Fruit fly (Drosophila melanogaster) whole organism: ENCODE results near the gene CG14327.
A peak's percentile ranks its signal among the peaks of the same experiment; 100 is the strongest.

Experiments
- CG8478 ChIP-seq: fragments of >200 bp; optimal IDR thresholded peaks from 2 replicates; lab custom pipeline; 2018; ENCODE audit warnings: inconsistent platforms
- Dll ChIP-seq: fragments of >200 bp; optimal IDR thresholded peaks from 2 replicates; lab custom pipeline; 2017
- EcR ChIP-seq, 2 experiments: fragments of >200 bp; optimal IDR thresholded peaks; 2 replicates each; lab custom pipeline; 2017; ENCODE audit warnings: missing biosample characterization in 2 of 2, missing genetic modification characterization in 2 of 2, missing genetic modification reagents in 2 of 2
- pan ChIP-seq: fragments of >200 bp; optimal IDR thresholded peaks from 2 replicates; lab custom pipeline; 2017
- psq ChIP-seq: fragments of >200 bp; optimal IDR thresholded peaks from 2 replicates; lab custom pipeline; 2017
- usp ChIP-seq: fragments of >200 bp; optimal IDR thresholded peaks from 2 replicates; lab custom pipeline; 2017; ENCODE audit warnings: missing biosample characterization, missing genetic modification characterization, mixed read lengths

Gene CG14327

DNA sequence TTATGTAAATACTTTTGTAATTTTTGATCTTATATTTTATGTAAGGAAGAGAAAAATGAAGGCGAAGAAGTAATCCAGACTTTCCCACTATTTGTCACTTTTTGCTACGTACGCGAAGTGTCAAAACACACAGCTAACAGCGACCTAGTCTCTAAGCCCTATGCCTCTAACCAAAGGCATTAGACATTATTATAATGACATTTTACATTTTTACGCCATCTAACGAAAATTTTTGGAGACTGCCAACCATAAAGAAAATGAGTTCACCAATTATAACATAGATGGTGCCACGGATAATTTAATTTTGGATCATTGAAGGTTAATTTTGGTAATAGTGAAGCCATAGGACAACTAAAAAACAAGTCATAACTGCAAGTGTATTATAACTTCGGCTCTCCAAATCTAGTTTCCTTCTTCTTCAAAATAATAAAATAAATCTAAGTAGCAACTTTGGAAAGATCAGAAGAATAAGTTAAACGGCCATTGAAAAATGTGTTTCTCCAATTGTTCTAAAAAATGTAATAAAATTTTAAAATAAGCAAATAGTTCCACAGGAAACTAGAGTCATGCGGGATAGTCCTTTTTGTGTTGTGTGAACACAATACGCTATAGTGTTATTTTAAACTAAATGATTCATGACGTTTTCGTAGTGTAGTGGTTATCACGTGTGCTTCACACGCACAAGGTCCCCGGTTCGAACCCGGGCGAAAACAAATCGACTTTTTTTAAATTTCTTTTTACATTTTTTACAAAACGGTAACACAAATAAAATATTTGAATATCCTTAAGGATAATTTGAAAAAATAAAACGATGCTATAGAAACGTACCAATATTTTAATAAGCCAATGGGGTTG lies 3.8 kb downstream of the CG14327 start:
- TF ChIP-seq usp (GFP tag; lab: Kevin White, UChicago) (no peak), psq (no peak), EcR (GFP tag; optimal IDR thresholded peaks at IDR 0.05; lab: Kevin White, UChicago) (no peak), pan (lab: Kevin White, UChicago) (no peak), Dll (lab: Kevin White, UChicago) (no peak), CG8478 (lab: Kevin White, UChicago) (no peak)

DNA sequence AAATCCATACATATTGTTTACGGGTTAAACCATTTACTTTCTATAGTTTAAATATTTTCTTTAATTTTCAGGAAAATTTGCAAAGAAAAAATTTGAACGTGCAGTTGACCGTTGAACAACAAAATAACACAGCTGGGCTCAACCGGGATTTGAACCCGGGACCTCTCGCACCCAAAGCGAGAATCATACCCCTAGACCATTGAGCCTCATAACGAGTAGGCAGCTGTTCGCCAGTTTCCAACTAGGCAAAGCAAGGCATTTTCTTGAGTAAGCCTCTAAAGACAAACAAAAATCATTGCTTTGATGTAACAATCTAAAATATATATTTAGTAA lies 4.4 kb downstream of the CG14327 start:
- TF ChIP-seq Dll (lab: Kevin White, UChicago) (no peak), psq (no peak), CG8478 (lab: Kevin White, UChicago) (no peak), pan (lab: Kevin White, UChicago) (no peak), usp (GFP tag; lab: Kevin White, UChicago) (no peak), EcR (GFP tag; optimal IDR thresholded peaks at IDR 0.05; lab: Kevin White, UChicago) (no peak)

dm6 chr3R:17618699-17619150 lies 5.2 kb downstream of the CG14327 start, which contains the start of the genes CG14324 and CG14326:
Gene CG14324 (minus strand): TSS chr3R:17618799.
Gene CG14326 (plus strand): TSS chr3R:17619100.
- TF ChIP-seq EcR (GFP tag; optimal IDR thresholded peaks at IDR 0.05; lab: Kevin White, UChicago) (peak in 1 of 2 experiments; percentile 13), psq (no peak)

dm6 chr3R:17619726-17620282 lies 6.3 kb downstream of the CG14327 start:
- TF ChIP-seq pan (lab: Kevin White, UChicago), result no peak
- TF ChIP-seq CG8478 (lab: Kevin White, UChicago), result no peak
- TF ChIP-seq psq, result no peak
- no peak for TF ChIP-seq usp (GFP tag; lab: Kevin White, UChicago)
- no peak for TF ChIP-seq EcR (GFP tag; optimal IDR thresholded peaks at IDR 0.05; lab: Kevin White, UChicago)
- TF ChIP-seq Dll (lab: Kevin White, UChicago), result no peak

- TF ChIP-seq usp (GFP tag; lab: Kevin White, UChicago), result no peak
- no peak for TF ChIP-seq Dll (lab: Kevin White, UChicago)
- no peak for TF ChIP-seq pan (lab: Kevin White, UChicago)
- TF ChIP-seq CG8478 (lab: Kevin White, UChicago), result no peak
- no peak for TF ChIP-seq EcR (GFP tag; optimal IDR thresholded peaks at IDR 0.05; lab: Kevin White, UChicago)
- TF ChIP-seq psq, result no peak
Observed at dm6 chr3R:17622062-17622766, 8.7 kb downstream of the CG14327 start, which contains the start of gene CG14323. Gene CG14323 (minus strand): TSS chr3R:17622112.

DNA sequence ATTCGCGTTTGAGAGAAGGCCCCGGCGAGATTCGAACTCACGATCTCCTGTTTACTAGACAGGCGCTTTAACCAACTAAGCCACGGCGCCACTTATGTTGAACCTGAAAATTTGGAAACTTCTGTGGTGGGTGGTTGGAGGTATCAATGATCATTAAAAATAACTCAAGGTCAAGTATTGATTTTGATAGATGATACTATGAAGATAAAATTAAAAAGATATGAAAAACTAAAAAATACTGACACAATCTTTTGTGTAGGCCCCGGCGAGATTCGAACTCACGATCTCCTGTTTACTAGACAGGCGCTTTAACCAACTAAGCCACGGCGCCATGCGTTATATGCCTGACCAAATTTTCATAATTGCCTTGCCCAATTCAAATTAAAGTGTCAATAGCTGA lies 11.0 kb downstream of the CG14327 start:
- TF ChIP-seq EcR (GFP tag; optimal IDR thresholded peaks at IDR 0.05; lab: Kevin White, UChicago) (no peak), Dll (lab: Kevin White, UChicago) (no peak), pan (lab: Kevin White, UChicago) (no peak), usp (GFP tag; lab: Kevin White, UChicago) (no peak), psq (no peak), CG8478 (lab: Kevin White, UChicago) (no peak)

DNA sequence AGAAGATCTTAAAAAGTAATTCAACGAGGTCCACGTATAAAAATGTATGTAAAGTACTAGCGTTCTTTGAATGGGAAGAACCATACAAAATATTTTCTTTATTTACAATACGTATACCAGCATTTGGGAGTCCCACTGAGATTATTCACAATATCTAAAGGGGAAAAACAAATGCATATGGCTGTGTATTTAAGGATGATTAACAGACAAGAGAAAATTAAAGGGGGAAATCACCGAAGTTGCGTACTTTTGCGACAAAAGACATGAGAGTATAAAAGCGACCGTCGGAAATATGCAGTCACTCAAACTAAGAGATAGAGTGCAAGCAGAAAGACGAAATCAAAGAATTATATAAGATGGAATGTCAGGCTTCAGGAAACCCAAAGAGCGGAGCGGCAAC lies 11.5 kb downstream of the CG14327 start, which contains the start of gene AttD:
TSS of gene AttD (plus strand) at position 301 of the 400 bp plus-strand sequence.
- TF ChIP-seq Dll (lab: Kevin White, UChicago), result no peak
- TF ChIP-seq CG8478 (lab: Kevin White, UChicago), result no peak
- TF ChIP-seq psq, result no peak
- TF ChIP-seq EcR (GFP tag; optimal IDR thresholded peaks at IDR 0.05; lab: Kevin White, UChicago), result no peak

- TF ChIP-seq Dll (lab: Kevin White, UChicago) (no peak), pan (lab: Kevin White, UChicago) (no peak), CG8478 (lab: Kevin White, UChicago) (no peak), EcR (GFP tag; optimal IDR thresholded peaks at IDR 0.05; lab: Kevin White, UChicago) (no peak), psq (no peak), usp (GFP tag; lab: Kevin White, UChicago) (no peak)
Observed at dm6 chr3R:17626827-17627226, 13.3 kb downstream of the CG14327 start, which contains the start of gene CG14325. Gene CG14325 (plus strand): TSS chr3R:17627127.

- TF ChIP-seq CG8478 (lab: Kevin White, UChicago), result no peak
- no peak for TF ChIP-seq usp (GFP tag; lab: Kevin White, UChicago)
- TF ChIP-seq Dll (lab: Kevin White, UChicago), result no peak
- no peak for TF ChIP-seq EcR (GFP tag; optimal IDR thresholded peaks at IDR 0.05; lab: Kevin White, UChicago)
- no peak for TF ChIP-seq psq
- no peak for TF ChIP-seq pan (lab: Kevin White, UChicago)
Observed at dm6 chr3R:17630417-17630816, 16.9 kb downstream of the CG14327 start, which contains the start of gene CG43175. Gene CG43175 (plus strand): TSS chr3R:17630717.

DNA sequence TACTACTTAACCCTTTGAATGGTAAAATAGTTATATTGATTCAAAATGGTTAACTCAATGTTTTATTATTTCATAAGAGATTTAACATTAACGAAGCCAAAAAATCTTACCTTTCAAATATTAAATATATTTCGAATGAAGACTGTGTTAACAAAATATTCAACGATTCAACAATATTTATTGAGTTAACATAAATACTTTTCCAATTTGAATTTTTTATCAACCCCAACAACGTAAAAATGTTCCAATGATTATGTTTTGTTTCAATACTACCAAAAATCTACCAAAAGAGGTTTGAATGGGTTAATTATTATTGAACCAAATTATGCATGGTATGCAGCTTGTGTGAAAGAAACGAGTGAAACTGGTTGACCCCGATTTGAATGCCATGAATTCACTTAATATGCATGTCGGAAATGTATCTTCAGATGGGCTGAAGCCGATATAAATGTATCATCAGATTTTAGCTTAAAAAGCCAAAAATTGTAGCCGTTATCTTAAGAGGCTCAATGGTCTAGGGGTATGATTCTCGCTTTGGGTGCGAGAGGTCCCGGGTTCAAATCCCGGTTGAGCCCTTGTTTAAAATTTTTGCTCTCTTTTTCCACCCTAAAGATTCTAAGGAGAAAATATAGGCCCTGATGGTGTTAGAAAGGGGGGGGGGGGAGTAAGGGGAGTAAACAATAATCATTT lies 17.8 kb downstream of the CG14327 start:
- TF ChIP-seq EcR (GFP tag; optimal IDR thresholded peaks at IDR 0.05; lab: Kevin White, UChicago), result no peak
- TF ChIP-seq CG8478 (lab: Kevin White, UChicago), result no peak
- no peak for TF ChIP-seq psq
- no peak for TF ChIP-seq pan (lab: Kevin White, UChicago)
- TF ChIP-seq Dll (lab: Kevin White, UChicago), result no peak
- no peak for TF ChIP-seq usp (GFP tag; lab: Kevin White, UChicago)
